Fruit fly (Drosophila melanogaster) whole organism, embryonic: ENCODE data around the gene CG31075.

Experiments used
- B-H1 ChIP-seq: fragments of 200-800 bp; sonication (Bioruptor generic); IDR thresholded peaks from 3 replicates; pipeline ENCODE4 v1.3.6; 2022; ENCODE audit warnings: missing biosample characterization, missing genetic modification characterization
- CG10431 ChIP-seq: fragments of 200-800 bp; sonication (Bioruptor generic); optimal IDR thresholded peaks from 3 replicates; lab custom pipeline; 2018; ENCODE audit warnings: missing biosample characterization, mild to moderate bottlenecking, missing genetic modification characterization
- CG11085 ChIP-seq: fragments of 200-800 bp; sonication (Bioruptor generic); IDR thresholded peaks from 2 replicates; pipeline ENCODE4 v1.3.6; 2022; ENCODE audit warnings: missing biosample characterization, missing genetic modification characterization
- CG11093 ChIP-seq: fragments of 200-800 bp; sonication (Bioruptor generic); IDR thresholded peaks from 3 replicates; pipeline ENCODE4 v1.3.6; 2022; ENCODE audit warnings: missing biosample characterization, missing genetic modification characterization
- CG14441 ChIP-seq: fragments of 200-800 bp; sonication (Bioruptor generic); IDR thresholded peaks from 2 replicates; pipeline ENCODE4 v1.3.6; 2022; ENCODE audit warnings: missing biosample characterization, missing genetic modification characterization
- CG15073 ChIP-seq: fragments of 200-800 bp; sonication (Bioruptor generic); optimal IDR thresholded peaks from 2 replicates; lab custom pipeline; 2016; ENCODE audit warnings: missing biosample characterization, missing genetic modification characterization
- CG17359 ChIP-seq: fragments of 200-800 bp; sonication (Bioruptor generic); optimal IDR thresholded peaks from 3 replicates; lab custom pipeline; 2018; ENCODE audit warnings: missing biosample characterization, mild to moderate bottlenecking, missing genetic modification characterization, moderate library complexity
- CG17568 ChIP-seq: fragments of 200-800 bp; sonication (Bioruptor generic); optimal IDR thresholded peaks from 2 replicates; lab custom pipeline; 2018; ENCODE audit warnings: missing biosample characterization, mild to moderate bottlenecking, missing genetic modification characterization, moderate library complexity
- CG17802 ChIP-seq: fragments of 200-800 bp; sonication (Bioruptor generic); optimal IDR thresholded peaks from 2 replicates; lab custom pipeline; 2018; ENCODE audit warnings: missing biosample characterization, mild to moderate bottlenecking, missing genetic modification characterization, moderate library complexity
- CG1792 ChIP-seq: fragments of 200-800 bp; sonication (Bioruptor generic); optimal IDR thresholded peaks from 2 replicates; lab custom pipeline; 2016; ENCODE audit warnings: missing biosample characterization, missing genetic modification characterization
- CG18262 ChIP-seq: fragments of 200-800 bp; optimal IDR thresholded peaks from 3 replicates; lab custom pipeline; 2019; ENCODE audit warnings: missing biosample characterization, mild to moderate bottlenecking, missing genetic modification characterization, moderate library complexity
- CG2712 ChIP-seq: fragments of 200-800 bp; optimal IDR thresholded peaks from 3 replicates; lab custom pipeline; 2019; ENCODE audit warnings: missing biosample characterization, mild to moderate bottlenecking, missing genetic modification characterization, moderate library complexity
- CG32767 ChIP-seq: fragments of 200-800 bp; sonication (Bioruptor generic); IDR thresholded peaks from 2 replicates; pipeline ENCODE4 v1.3.6; 2022; ENCODE audit warnings: missing biosample characterization, missing genetic modification characterization
- CG34422 ChIP-seq: fragments of 200-800 bp; sonication (Bioruptor generic); IDR thresholded peaks from 3 replicates; pipeline ENCODE4 v1.3.6; 2022; ENCODE audit warnings: missing biosample characterization, missing genetic modification characterization
- CG6272 ChIP-seq: fragments of 200-800 bp; sonication (Bioruptor generic); IDR thresholded peaks from 2 replicates; pipeline ENCODE4 v1.3.6; 2022; ENCODE audit warnings: missing biosample characterization, missing genetic modification characterization
- CG6765 ChIP-seq: fragments of 200-800 bp; sonication (Bioruptor generic); optimal IDR thresholded peaks from 3 replicates; lab custom pipeline; 2017; ENCODE audit warnings: missing biosample characterization, mild to moderate bottlenecking, missing genetic modification characterization
- CG6813 ChIP-seq: fragments of 200-800 bp; sonication (Bioruptor generic); optimal IDR thresholded peaks from 2 replicates; lab custom pipeline; 2017; ENCODE audit warnings: missing biosample characterization, missing genetic modification characterization, mild to moderate bottlenecking, moderate library complexity, missing genetic modification reagents
- CG8388 ChIP-seq: fragments of 200-800 bp; sonication (Bioruptor generic); optimal IDR thresholded peaks from 2 replicates; lab custom pipeline; 2019; ENCODE audit warnings: missing biosample characterization, mild to moderate bottlenecking, missing genetic modification characterization, moderate library complexity
- CG8478 ChIP-seq: fragments of >200 bp; optimal IDR thresholded peaks from 2 replicates; lab custom pipeline; 2018
- CG8924 ChIP-seq: fragments of 200-800 bp; optimal IDR thresholded peaks from 3 replicates; lab custom pipeline; 2019; ENCODE audit warnings: missing biosample characterization, mild to moderate bottlenecking, missing genetic modification characterization, moderate library complexity
- Dip2 ChIP-seq: fragments of 200-800 bp; sonication (Bioruptor generic); IDR thresholded peaks from 2 replicates; pipeline ENCODE4 v1.3.6; 2022; ENCODE audit warnings: missing biosample characterization, missing genetic modification characterization
- Dp ChIP-seq: fragments of 200-800 bp; sonication (Bioruptor generic); optimal IDR thresholded peaks from 2 replicates; lab custom pipeline; 2018; ENCODE audit warnings: missing biosample characterization, mild to moderate bottlenecking, missing genetic modification characterization, moderate library complexity
- Lpt ChIP-seq: fragments of >200 bp; optimal IDR thresholded peaks from 2 replicates; lab custom pipeline; 2018; ENCODE audit warnings: missing biosample characterization, missing genetic modification characterization
- MESR4 ChIP-seq: fragments of 200-800 bp; sonication (Bioruptor generic); optimal IDR thresholded peaks from 2 replicates; lab custom pipeline; 2018; ENCODE audit warnings: missing biosample characterization, mild to moderate bottlenecking, missing genetic modification characterization, moderate library complexity
- Med ChIP-seq: fragments of 200-800 bp; sonication (Bioruptor generic); peaks from one replicate; lab custom pipeline; 2016; ENCODE audit warnings: missing biosample characterization, missing genetic modification characterization, mild to moderate bottlenecking, inconsistent platforms, moderate library complexity
- NC2β ChIP-seq: fragments of 200-800 bp; sonication (Bioruptor generic); optimal IDR thresholded peaks from 2 replicates; lab custom pipeline; 2016; ENCODE audit warnings: missing biosample characterization, missing genetic modification characterization
- Side ChIP-seq: fragments of 200-800 bp; sonication (Bioruptor generic); optimal IDR thresholded peaks from 2 replicates; lab custom pipeline; 2016; ENCODE audit warnings: missing biosample characterization, missing genetic modification characterization
- Sox100B ChIP-seq: fragments of 200-800 bp; sonication (Bioruptor generic); optimal IDR thresholded peaks from 3 replicates; lab custom pipeline; 2018; ENCODE audit warnings: missing biosample characterization, mild to moderate bottlenecking, missing genetic modification characterization
- Tbp ChIP-seq: fragments of >200 bp; optimal IDR thresholded peaks from 2 replicates; lab custom pipeline; 2018; ENCODE audit warnings: missing biosample characterization, missing genetic modification characterization
- az2 ChIP-seq: fragments of 200-800 bp; sonication (Bioruptor generic); optimal IDR thresholded peaks from 3 replicates; lab custom pipeline; 2016; ENCODE audit warnings: missing biosample characterization, missing genetic modification characterization
- bcd ChIP-seq: fragments of 200-800 bp; sonication (Bioruptor generic); optimal IDR thresholded peaks from 2 replicates; lab custom pipeline; 2017; ENCODE audit warnings: missing biosample characterization, mild to moderate bottlenecking, missing genetic modification characterization
- cas ChIP-seq: fragments of 200-800 bp; sonication (Bioruptor generic); IDR thresholded peaks from 2 replicates; pipeline ENCODE4 v1.3.6; 2022; ENCODE audit warnings: missing biosample characterization, missing genetic modification characterization
- cato ChIP-seq: fragments of 200-800 bp; sonication (Bioruptor generic); optimal IDR thresholded peaks from 2 replicates; lab custom pipeline; 2016; ENCODE audit warnings: missing biosample characterization, missing genetic modification characterization, borderline replicate concordance
- cg ChIP-seq: fragments of 200-800 bp; sonication (Bioruptor generic); optimal IDR thresholded peaks from 3 replicates; lab custom pipeline; 2019; ENCODE audit warnings: missing biosample characterization, mild to moderate bottlenecking, missing genetic modification characterization, moderate library complexity
- dysf ChIP-seq: fragments of 200-800 bp; sonication (Bioruptor generic); IDR thresholded peaks from 3 replicates; pipeline ENCODE4 v1.3.6; 2022; ENCODE audit warnings: missing biosample characterization, missing genetic modification characterization
- eve ChIP-seq, 2 experiments: fragments of >200 bp; optimal IDR thresholded peaks; 2 replicates each; lab custom pipeline; 2017; ENCODE audit warnings: missing biosample characterization in 2 of 2, missing genetic modification characterization in 2 of 2
- eyg ChIP-seq: fragments of 200-800 bp; sonication (Bioruptor generic); optimal IDR thresholded peaks from 3 replicates; lab custom pipeline; 2016; ENCODE audit warnings: missing biosample characterization, missing genetic modification characterization
- gfzf ChIP-seq: fragments of 200-800 bp; sonication (Bioruptor generic); optimal IDR thresholded peaks from 2 replicates; lab custom pipeline; 2016; ENCODE audit warnings: missing biosample characterization, mild to moderate bottlenecking, missing genetic modification characterization, moderate library complexity
- her ChIP-seq: fragments of 200-800 bp; sonication (Bioruptor generic); optimal IDR thresholded peaks from 2 replicates; lab custom pipeline; 2016; ENCODE audit warnings: missing biosample characterization, missing genetic modification characterization
- knrl ChIP-seq: fragments of 200-800 bp; sonication (Bioruptor generic); IDR thresholded peaks from 3 replicates; pipeline ENCODE4 v1.3.6; 2022; ENCODE audit warnings: missing biosample characterization, missing genetic modification characterization; ENCODE audit not compliant: partially characterized antibody
- lab ChIP-seq: fragments of 200-800 bp; sonication (Bioruptor generic); optimal IDR thresholded peaks from 3 replicates; lab custom pipeline; 2017; ENCODE audit warnings: missing biosample characterization, missing genetic modification characterization, mild to moderate bottlenecking, moderate library complexity, missing genetic modification reagents
- lbe ChIP-seq: fragments of 200-800 bp; sonication (Bioruptor generic); optimal IDR thresholded peaks from 2 replicates; lab custom pipeline; 2016; ENCODE audit warnings: missing biosample characterization, mild to moderate bottlenecking, missing genetic modification characterization
- nerfin-1 ChIP-seq: fragments of 200-800 bp; sonication (Bioruptor generic); optimal IDR thresholded peaks from 3 replicates; lab custom pipeline; 2019; ENCODE audit warnings: missing biosample characterization, mild to moderate bottlenecking, missing genetic modification characterization, moderate library complexity
- peb ChIP-seq: fragments of 200-800 bp; sonication (Bioruptor generic); IDR thresholded peaks from 2 replicates; pipeline ENCODE4 v1.3.6; 2022; ENCODE audit warnings: missing biosample characterization, missing genetic modification characterization
- psq ChIP-seq: fragments of 200-800 bp; sonication (Bioruptor generic); optimal IDR thresholded peaks from 2 replicates; lab custom pipeline; 2017; ENCODE audit warnings: missing biosample characterization, missing genetic modification characterization
- sima ChIP-seq: fragments of 200-800 bp; sonication (Bioruptor generic); optimal IDR thresholded peaks from 2 replicates; lab custom pipeline; 2016; ENCODE audit warnings: missing biosample characterization, missing genetic modification characterization
- so ChIP-seq: fragments of 200-800 bp; sonication (Bioruptor generic); IDR thresholded peaks from 3 replicates; pipeline ENCODE4 v1.3.6; 2022; ENCODE audit warnings: missing biosample characterization, missing genetic modification characterization
- tll ChIP-seq, 2 experiments: fragments of 200-800 bp in 1 of 2; fragments of >200 bp in 1 of 2; sonication (Bioruptor generic) in 1 of 2; optimal IDR thresholded peaks; 2 replicates each; lab custom pipeline; 2017 to 2019; ENCODE audit warnings: missing biosample characterization in 2 of 2, missing genetic modification characterization in 2 of 2, mild to moderate bottlenecking in 1 of 2, moderate library complexity in 1 of 2
- tna ChIP-seq: fragments of 200-800 bp; sonication (Bioruptor generic); IDR thresholded peaks from 2 replicates; pipeline ENCODE4 v1.3.6; 2022; ENCODE audit warnings: missing biosample characterization, missing genetic modification characterization; ENCODE audit not compliant: partially characterized antibody
- trh ChIP-seq: fragments of 200-800 bp; sonication (Bioruptor generic); optimal IDR thresholded peaks from 2 replicates; lab custom pipeline; 2016; ENCODE audit warnings: missing biosample characterization, missing genetic modification characterization
- vnd ChIP-seq: fragments of 200-800 bp; sonication (Bioruptor generic); IDR thresholded peaks from 3 replicates; pipeline ENCODE4 v1.3.6; 2022; ENCODE audit warnings: missing biosample characterization, missing genetic modification characterization; ENCODE audit not compliant: partially characterized antibody

The CG31075 gene

dm6 chr3R:26963747-26964174 is 24.6 kb downstream of the CG31075 start (continued):
- no peak for TF ChIP-seq Dp
- peak; percentile 83 for TF ChIP-seq CG6813 (GFP tag; lab: Kevin White, UChicago)
- TF ChIP-seq CG10431 (GFP tag; lab: Kevin White, UChicago), result no peak
- no peak for TF ChIP-seq tna (GFP tag; lab: Robert Waterston, UW)
- TF ChIP-seq B-H1 (GFP tag; lab: Robert Waterston, UW), result no peak
- TF ChIP-seq CG2712 (tag; lab: Kevin White, UChicago), result peak; percentile 70
- TF ChIP-seq CG15073, result no peak
- no peak for TF ChIP-seq vnd (GFP tag; lab: Robert Waterston, UW)
- TF ChIP-seq CG11093 (GFP tag; lab: Robert Waterston, UW), result peak; percentile 56; the same call in 1 of the 3 replicates
- peak; percentile 76 for TF ChIP-seq bcd (GFP tag; lab: Kevin White, UChicago)
- peak; percentile 79 for TF ChIP-seq CG8924 (tag; lab: Kevin White, UChicago)
- peak; percentile 12 for TF ChIP-seq az2 (GFP tag; lab: Kevin White, UChicago)
- TF ChIP-seq tll (GFP tag; optimal IDR thresholded peaks at IDR 0.05; lab: Kevin White, UChicago), result no peak
- no peak for TF ChIP-seq cg (GFP tag; lab: Kevin White, UChicago)
- TF ChIP-seq CG17802, result peak; percentile 47
- TF ChIP-seq CG32767 (GFP tag; lab: Robert Waterston, UW), result no peak
- no peak for TF ChIP-seq CG6272 (GFP tag; lab: Robert Waterston, UW)
- peak; percentile 90 for TF ChIP-seq lab
- TF ChIP-seq CG17359 (tag; lab: Kevin White, UChicago), result peak; percentile 87
- peak; percentile 35 for TF ChIP-seq her (GFP tag; lab: Kevin White, UChicago)
- peak; percentile 76 for TF ChIP-seq Sox100B (GFP tag; lab: Kevin White, UChicago)
- no peak for TF ChIP-seq MESR4 (GFP tag; lab: Kevin White, UChicago)
- peak; percentile 67 for TF ChIP-seq nerfin-1
- no peak for TF ChIP-seq NC2β
- TF ChIP-seq CG18262 (tag; lab: Kevin White, UChicago), result peak; percentile 78
- no peak for TF ChIP-seq CG17568
- peak; percentile 31 for TF ChIP-seq CG8388
- no peak for TF ChIP-seq lbe
- peak; percentile 97 for TF ChIP-seq Med (GFP tag; lab: Kevin White, UChicago)
- no peak for TF ChIP-seq psq (GFP tag; lab: Kevin White, UChicago)
- no peak for TF ChIP-seq peb (GFP tag; lab: Robert Waterston, UW)
- no peak for TF ChIP-seq gfzf
- TF ChIP-seq knrl, result no peak
- TF ChIP-seq Side (GFP tag; lab: Kevin White, UChicago), result no peak
- TF ChIP-seq CG34422, result no peak
- TF ChIP-seq Tbp (GFP tag; lab: Kevin White, UChicago), result no peak
- no peak for TF ChIP-seq eyg
- no peak for TF ChIP-seq cato (GFP tag; lab: Kevin White, UChicago)
- no peak for TF ChIP-seq cas
- peak; percentile 74 for TF ChIP-seq dysf
- peak; percentile 40; the same call in 1 of the 3 replicates for TF ChIP-seq so (GFP tag; lab: Robert Waterston, UW)
- no peak for TF ChIP-seq Lpt
- peak; percentile 66 for TF ChIP-seq sima (GFP tag; lab: Kevin White, UChicago)
- no peak for TF ChIP-seq CG11085 (GFP tag; lab: Robert Waterston, UW)
- TF ChIP-seq CG1792 (GFP tag; lab: Kevin White, UChicago), result peak; percentile 69
- no peak for TF ChIP-seq trh (GFP tag; lab: Kevin White, UChicago)
- no peak for TF ChIP-seq Dip2 (GFP tag; lab: Robert Waterston, UW)
- no peak for TF ChIP-seq CG8478 (lab: Kevin White, UChicago)
- peak; percentile 38 for TF ChIP-seq CG14441 (GFP tag; lab: Robert Waterston, UW)
- TF ChIP-seq CG6765 (GFP tag; lab: Kevin White, UChicago), result peak; percentile 11
- peak in 1 of 2 experiments; percentile 32 for TF ChIP-seq eve (GFP tag; optimal IDR thresholded peaks at IDR 0.05; lab: Kevin White, UChicago)
